Fruit fly (Drosophila melanogaster): ENCODE data around the gene Sirt1.

DNA sequence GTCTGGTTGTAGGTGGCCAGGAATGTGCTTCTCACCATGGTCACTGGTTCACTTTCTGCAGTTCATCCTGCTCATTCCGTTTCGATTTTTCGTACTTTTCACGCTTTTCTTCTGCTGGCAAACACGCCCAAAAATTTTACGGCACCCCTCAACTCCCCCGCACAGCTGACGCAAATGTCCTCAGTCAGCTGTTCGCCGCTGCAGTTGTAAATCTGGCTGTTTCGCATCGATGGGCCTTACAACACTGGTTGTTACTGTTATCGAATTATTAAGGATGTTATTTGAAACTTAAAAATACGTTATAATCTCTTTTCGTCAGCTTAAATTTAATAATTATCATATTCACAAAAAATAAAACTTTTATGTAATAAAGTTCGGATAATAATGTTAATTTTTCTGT is 17.1 kb downstream of the Sirt1 start, which contains the start of gene Mgat3:
- no peak for TF ChIP-seq gro (GFP tag; optimal IDR thresholded peaks at IDR 0.05)
- TF ChIP-seq Opbp (GFP tag; IDR thresholded peaks at IDR 0.05; ENCODE audit: partially characterized antibody) = no peak
- TF ChIP-seq Hr78 (GFP tag; optimal IDR thresholded peaks at IDR 0.05) = no peak
- TF ChIP-seq NfI (GFP tag; optimal IDR thresholded peaks at IDR 0.05) = no peak
- no peak for TF ChIP-seq CG3847 (GFP tag; IDR thresholded peaks at IDR 0.05)

Measured in whole organism, embryonic.